Worm (Caenorhabditis elegans): Measurements from ENCODE around the gene Y46H3A.4.

DNA sequence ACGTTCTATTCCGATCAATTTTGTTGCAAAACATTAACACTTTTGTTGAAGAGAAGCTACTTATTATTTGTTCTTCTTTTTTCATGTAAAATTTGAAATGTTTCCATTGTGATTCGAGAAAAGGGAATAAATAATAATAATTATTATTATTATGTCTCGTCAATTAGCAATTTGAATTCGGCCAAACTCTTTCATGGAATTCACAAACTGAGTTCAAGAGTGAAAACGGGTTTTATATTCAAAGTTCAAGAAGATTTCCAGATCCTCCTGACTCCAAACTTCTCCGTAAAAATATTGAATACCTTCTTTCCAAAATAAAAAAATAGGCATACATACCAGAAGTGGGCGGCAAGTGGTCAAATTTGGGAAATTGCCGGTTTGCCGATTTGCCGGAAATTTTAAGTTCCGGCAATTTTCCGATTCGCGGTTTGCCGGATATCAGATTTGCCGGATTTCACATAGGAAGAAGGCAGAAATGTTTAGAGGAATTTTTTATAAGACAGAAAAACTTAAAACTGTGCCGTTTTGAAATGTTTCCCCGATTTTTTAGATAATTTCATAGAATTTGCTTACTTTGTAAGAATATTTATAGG is 5.1 kb downstream of the Y46H3A.4 start:
- TF ChIP-seq flt-1 (GFP tag; IDR thresholded peaks at IDR 0.05), result no peak
- TF ChIP-seq tra-4 (tag; optimal IDR thresholded peaks at IDR 0.05), result no peak
- no peak for TF ChIP-seq ets-7 (tag; optimal IDR thresholded peaks at IDR 0.05)
- no peak for TF ChIP-seq hmbx-1 (tag; optimal IDR thresholded peaks at IDR 0.05)
- TF ChIP-seq scrt-1 (GFP tag; IDR thresholded peaks at IDR 0.05), result no peak
- TF ChIP-seq pes-1 (GFP tag; IDR thresholded peaks at IDR 0.05), result no peak
- no peak for TF ChIP-seq hmg-4 (GFP tag; optimal IDR thresholded peaks at IDR 0.05)
- no peak for TF ChIP-seq hnd-1 (tag; optimal IDR thresholded peaks at IDR 0.05)
- no peak for TF ChIP-seq ama-1 (optimal IDR thresholded peaks at IDR 0.05)
- TF ChIP-seq aly-1 (tag; optimal IDR thresholded peaks at IDR 0.05), result no peak
- TF ChIP-seq tbx-37 (GFP tag; conservative IDR thresholded peaks at IDR 0.05), result no peak
- TF ChIP-seq B0310.2 (tag; optimal IDR thresholded peaks at IDR 0.05), result no peak
- TF ChIP-seq tbx-11 (GFP tag; IDR thresholded peaks at IDR 0.05), result no peak
- 0 out of 2 replicates have a peak, but pooled peaks have one; percentile 16 for TF ChIP-seq sea-1 (GFP tag; conservative IDR thresholded peaks at IDR 0.05)
